Worm (Caenorhabditis elegans) whole organism, young adult: ENCODE results near the gene lfi-1.

Experiments
- B0035.1 ChIP-seq: sonication (generic microtip); optimal IDR thresholded peaks from 2 replicates; lab custom pipeline; 2016; ENCODE audit warnings: missing genetic modification characterization, mild to moderate bottlenecking, missing compliant biosample characterization, missing genotype, missing genetic modification reagents
- F22D6.2 ChIP-seq: sonication (generic microtip); optimal IDR thresholded peaks from 2 replicates; lab custom pipeline; 2016; ENCODE audit warnings: mild to moderate bottlenecking, missing genetic modification characterization, missing compliant biosample characterization
- efl-1 ChIP-seq: fragments of 150-350 bp; optimal IDR thresholded peaks from 2 replicates; lab custom pipeline; 2014; ENCODE audit warnings: missing biosample characterization, missing genetic modification reagents, missing genetic modification characterization
- lag-1 ChIP-seq: fragments of 200-800 bp; sonication (Bioruptor generic); IDR thresholded peaks from 2 replicates; pipeline ENCODE4 v1.3.6; 2022; ENCODE audit warnings: missing genetic modification reagents, missing genetic modification characterization, missing compliant biosample characterization
- lsy-27 ChIP-seq: sonication (generic microtip); optimal IDR thresholded peaks from 2 replicates; lab custom pipeline; 2017; ENCODE audit warnings: missing genetic modification characterization, mild to moderate bottlenecking, missing compliant biosample characterization, antibody characterized with exemption, missing genotype, borderline replicate concordance; ENCODE audit not compliant: insufficient read depth
- pha-4 ChIP-seq: fragments of 150-350 bp; sonication (generic microtip); optimal IDR thresholded peaks from 2 replicates; lab custom pipeline; 2014; ENCODE audit warnings: missing biosample characterization, missing genetic modification reagents, missing genetic modification characterization
- snpc-1.3 ChIP-seq: sonication (generic microtip); optimal IDR thresholded peaks from 2 replicates; lab custom pipeline; 2017; ENCODE audit warnings: missing genetic modification characterization, mild to moderate bottlenecking, missing compliant biosample characterization, antibody characterized with exemption, moderate library complexity, missing genotype, missing genetic modification reagents; ENCODE audit not compliant: insufficient read depth
- sptf-2 ChIP-seq: fragments of 200-800 bp; sonication (Bioruptor generic); optimal IDR thresholded peaks from 2 replicates; lab custom pipeline; 2018; ENCODE audit warnings: mild to moderate bottlenecking, missing genetic modification characterization, missing compliant biosample characterization
- ztf-28 ChIP-seq: fragments of 200-800 bp; sonication (Bioruptor generic); IDR thresholded peaks from 2 replicates; pipeline ENCODE4 v1.3.6; 2022; ENCODE audit warnings: missing genetic modification reagents, missing genetic modification characterization, missing compliant biosample characterization

ce11 chrX:4979060-4979459, 2.4 kb downstream of the lfi-1 start:
- TF ChIP-seq snpc-1.3 (tag; lab: Kevin White, UChicago) (no peak), lag-1 (GFP tag; lab: Robert Waterston, UW) (no peak), ztf-28 (GFP tag; lab: Robert Waterston, UW) (no peak), efl-1 (GFP tag; lab: Kevin White, UChicago) (no peak), F22D6.2 (tag; lab: Kevin White, UChicago) (no peak), lsy-27 (no peak), sptf-2 (no peak), pha-4 (tag; lab: Kevin White, UChicago) (no peak), B0035.1 (tag; lab: Kevin White, UChicago) (no peak)
